Fruit fly (Drosophila melanogaster) whole organism, embryonic: ENCODE results near the gene CG44044.
A peak's percentile ranks its signal among the peaks of the same experiment; 100 is the strongest.

Source experiments
- Ada2b ChIP-seq: fragments of 200-800 bp; sonication (Bioruptor generic); IDR thresholded peaks from 2 replicates; pipeline ENCODE4 v1.3.6; 2022; ENCODE audit warnings: missing biosample characterization, missing genetic modification characterization
- Bgb ChIP-seq: fragments of 200-800 bp; sonication (Bioruptor generic); IDR thresholded peaks from 2 replicates; pipeline ENCODE4 v1.3.6; 2022; ENCODE audit warnings: missing biosample characterization, missing genetic modification characterization; ENCODE audit not compliant: partially characterized antibody
- CG1024 ChIP-seq: fragments of 200-800 bp; sonication (Bioruptor generic); IDR thresholded peaks from 2 replicates; pipeline ENCODE4 v1.3.6; 2022; ENCODE audit warnings: missing biosample characterization, missing genetic modification characterization
- CG12744 ChIP-seq: fragments of 200-800 bp; sonication (Bioruptor generic); optimal IDR thresholded peaks from 2 replicates; lab custom pipeline; 2016; ENCODE audit warnings: missing biosample characterization, missing genetic modification characterization
- CG13287 ChIP-seq: fragments of 200-800 bp; sonication (Bioruptor generic); IDR thresholded peaks from 2 replicates; pipeline ENCODE4 v1.3.6; 2022; ENCODE audit warnings: missing biosample characterization, missing genetic modification characterization; ENCODE audit not compliant: partially characterized antibody
- CG13296 ChIP-seq: fragments of 200-800 bp; sonication (Bioruptor generic); optimal IDR thresholded peaks from 3 replicates; lab custom pipeline; 2018; ENCODE audit warnings: missing biosample characterization, mild to moderate bottlenecking, missing genetic modification characterization
- CG15011 ChIP-seq: fragments of 200-800 bp; sonication (Bioruptor generic); optimal IDR thresholded peaks from 3 replicates; lab custom pipeline; 2018; ENCODE audit warnings: missing biosample characterization, mild to moderate bottlenecking, missing genetic modification characterization
- CG1529 ChIP-seq: fragments of 200-800 bp; sonication (Bioruptor generic); optimal IDR thresholded peaks from 3 replicates; lab custom pipeline; 2018; ENCODE audit warnings: missing biosample characterization, missing genetic modification characterization
- CG15514 ChIP-seq: fragments of 200-800 bp; sonication (Bioruptor generic); optimal IDR thresholded peaks from 3 replicates; lab custom pipeline; 2017; ENCODE audit warnings: missing biosample characterization, missing genetic modification characterization, mild to moderate bottlenecking, moderate library complexity, missing genetic modification reagents
- CG1603 ChIP-seq: fragments of 200-800 bp; sonication (Bioruptor generic); optimal IDR thresholded peaks from 2 replicates; lab custom pipeline; 2019; ENCODE audit warnings: missing biosample characterization, mild to moderate bottlenecking, missing genetic modification characterization, moderate library complexity
- CG2116 ChIP-seq: fragments of 200-800 bp; sonication (Bioruptor generic); optimal IDR thresholded peaks from 3 replicates; lab custom pipeline; 2018; ENCODE audit warnings: missing biosample characterization, mild to moderate bottlenecking, missing genetic modification characterization
- CG2120 ChIP-seq: fragments of 200-800 bp; sonication (Bioruptor generic); optimal IDR thresholded peaks from 3 replicates; lab custom pipeline; 2016; ENCODE audit warnings: missing biosample characterization, missing genetic modification characterization
- CG2199 ChIP-seq: fragments of 200-800 bp; sonication (Bioruptor generic); IDR thresholded peaks from 3 replicates; pipeline ENCODE4 v1.3.6; 2022; ENCODE audit warnings: missing biosample characterization, missing genetic modification characterization
- CG2712 ChIP-seq: fragments of 200-800 bp; optimal IDR thresholded peaks from 3 replicates; lab custom pipeline; 2019; ENCODE audit warnings: missing biosample characterization, mild to moderate bottlenecking, missing genetic modification characterization, moderate library complexity
- CG3065 ChIP-seq: fragments of 200-800 bp; sonication (Bioruptor generic); optimal IDR thresholded peaks from 2 replicates; lab custom pipeline; 2016; ENCODE audit warnings: missing biosample characterization, missing genetic modification characterization
- CG3407 ChIP-seq: fragments of 200-800 bp; sonication (Bioruptor generic); optimal IDR thresholded peaks from 2 replicates; lab custom pipeline; 2018; ENCODE audit warnings: missing biosample characterization, mild to moderate bottlenecking, missing genetic modification characterization
- CG3726 ChIP-seq: fragments of 200-800 bp; sonication (Bioruptor generic); IDR thresholded peaks from 3 replicates; pipeline ENCODE4, ENCODE4 v1.3.6; 2022; ENCODE audit warnings: missing biosample characterization, missing genetic modification characterization
- CG3847 ChIP-seq: fragments of 200-800 bp; sonication (Bioruptor generic); IDR thresholded peaks from 2 replicates; pipeline ENCODE4 v1.3.6; 2022; ENCODE audit warnings: missing biosample characterization, missing genetic modification characterization
- CG4360 ChIP-seq: fragments of 200-800 bp; sonication (Bioruptor generic); IDR thresholded peaks from 2 replicates; pipeline ENCODE4 v1.3.6; 2022; ENCODE audit warnings: missing biosample characterization, missing genetic modification characterization
- CG43689 ChIP-seq: fragments of 200-800 bp; sonication (Bioruptor generic); IDR thresholded peaks from 2 replicates; pipeline ENCODE4 v1.3.6; 2022; ENCODE audit warnings: missing biosample characterization, missing genetic modification characterization
- CG5245 ChIP-seq: fragments of 200-800 bp; sonication (Bioruptor generic); optimal IDR thresholded peaks from 3 replicates; lab custom pipeline; 2016; ENCODE audit warnings: missing biosample characterization, missing genetic modification characterization
- CG7963 ChIP-seq: fragments of 200-800 bp; sonication (Bioruptor generic); IDR thresholded peaks from 3 replicates; pipeline ENCODE4 v1.3.6; 2022; ENCODE audit warnings: missing biosample characterization, missing genetic modification characterization; ENCODE audit not compliant: partially characterized antibody
- CG8290 ChIP-seq, 3 experiments: fragments of 200-800 bp; sonication (Bioruptor generic); optimal IDR thresholded peaks; 2 replicates each; lab custom pipeline; 2016 to 2019; ENCODE audit warnings: missing biosample characterization in 3 of 3, missing genetic modification characterization in 3 of 3, mild to moderate bottlenecking in 2 of 3, moderate library complexity in 1 of 3
- CTCF ChIP-seq: fragments of 200-800 bp; sonication (Bioruptor generic); optimal IDR thresholded peaks from 2 replicates; lab custom pipeline; 2017; ENCODE audit warnings: missing biosample characterization, mild to moderate bottlenecking, missing genetic modification characterization, moderate library complexity
- ERR ChIP-seq: fragments of 200-800 bp; sonication (Bioruptor generic); optimal IDR thresholded peaks from 2 replicates; lab custom pipeline; 2016; ENCODE audit warnings: missing biosample characterization, missing genetic modification characterization
- Ets65A ChIP-seq: fragments of 200-800 bp; sonication (Bioruptor generic); peaks from one replicate; lab custom pipeline; 2016; ENCODE audit warnings: missing biosample characterization, missing genetic modification characterization
- H15 ChIP-seq: fragments of 200-800 bp; sonication (Bioruptor generic); IDR thresholded peaks from 3 replicates; pipeline ENCODE4 v1.3.6; 2022; ENCODE audit warnings: missing biosample characterization, missing genetic modification characterization
- Med ChIP-seq: fragments of 200-800 bp; sonication (Bioruptor generic); peaks from one replicate; lab custom pipeline; 2016; ENCODE audit warnings: missing biosample characterization, missing genetic modification characterization, mild to moderate bottlenecking, inconsistent platforms, moderate library complexity
- Opbp ChIP-seq: fragments of 200-800 bp; sonication (Bioruptor generic); IDR thresholded peaks from 3 replicates; pipeline ENCODE4 v1.3.6; 2022; ENCODE audit warnings: missing biosample characterization, missing genetic modification characterization; ENCODE audit not compliant: partially characterized antibody
- Pdp1 ChIP-seq, 2 experiments: fragments of 200-800 bp; sonication (Bioruptor generic); optimal IDR thresholded peaks; 3 replicates each; lab custom pipeline; 2016; ENCODE audit warnings: missing biosample characterization in 2 of 2, missing genetic modification characterization in 2 of 2, mild to moderate bottlenecking in 1 of 2, moderate library complexity in 1 of 2
- Spps ChIP-seq: fragments of 200-800 bp; sonication (Bioruptor generic); optimal IDR thresholded peaks from 2 replicates; lab custom pipeline; 2018; ENCODE audit warnings: missing biosample characterization, mild to moderate bottlenecking, missing genetic modification characterization
- Sry-δ ChIP-seq: fragments of 200-800 bp; sonication (Bioruptor generic); optimal IDR thresholded peaks from 2 replicates; lab custom pipeline; 2016; ENCODE audit warnings: missing biosample characterization, missing genetic modification characterization
- Vsx1 ChIP-seq: fragments of 200-800 bp; sonication (Bioruptor generic); optimal IDR thresholded peaks from 2 replicates; lab custom pipeline; 2017; ENCODE audit warnings: missing biosample characterization, mild to moderate bottlenecking, missing genetic modification characterization, missing genetic modification reagents
- Xrp1 ChIP-seq: fragments of 200-800 bp; sonication (Bioruptor generic); IDR thresholded peaks from 2 replicates; pipeline ENCODE4 v1.3.6; 2022; ENCODE audit warnings: missing biosample characterization, missing genetic modification characterization
- amos ChIP-seq: fragments of 200-800 bp; sonication (Bioruptor generic); IDR thresholded peaks from 2 replicates; pipeline ENCODE4 v1.3.6; 2022; ENCODE audit warnings: missing biosample characterization, missing genetic modification characterization; ENCODE audit not compliant: partially characterized antibody
- ci ChIP-seq: fragments of 200-800 bp; sonication (Bioruptor generic); IDR thresholded peaks from 3 replicates; pipeline ENCODE4 v1.3.6; 2022; ENCODE audit warnings: missing biosample characterization, missing genetic modification characterization
- dati ChIP-seq: fragments of 200-800 bp; sonication (Bioruptor generic); IDR thresholded peaks from 2 replicates; pipeline ENCODE4 v1.3.6; 2022; ENCODE audit warnings: missing biosample characterization, missing genetic modification characterization
- ken ChIP-seq: fragments of 200-800 bp; sonication (Bioruptor generic); IDR thresholded peaks from 3 replicates; pipeline ENCODE4 v1.3.6; 2022; ENCODE audit warnings: missing biosample characterization, missing genetic modification characterization
- lbe ChIP-seq: fragments of 200-800 bp; sonication (Bioruptor generic); optimal IDR thresholded peaks from 2 replicates; lab custom pipeline; 2016; ENCODE audit warnings: missing biosample characterization, mild to moderate bottlenecking, missing genetic modification characterization
- phol ChIP-seq: fragments of 200-800 bp; sonication (Bioruptor generic); optimal IDR thresholded peaks from 3 replicates; lab custom pipeline; 2018; ENCODE audit warnings: missing biosample characterization, mild to moderate bottlenecking, missing genetic modification characterization, moderate library complexity
- pita ChIP-seq: fragments of 200-800 bp; sonication (Bioruptor generic); optimal IDR thresholded peaks from 2 replicates; lab custom pipeline; 2017; ENCODE audit warnings: missing biosample characterization, mild to moderate bottlenecking, missing genetic modification characterization
- ranshi ChIP-seq: fragments of 200-800 bp; sonication (Bioruptor generic); IDR thresholded peaks from 2 replicates; pipeline ENCODE4 v1.3.6; 2022; ENCODE audit warnings: missing biosample characterization, missing genetic modification characterization
- repo ChIP-seq: fragments of 200-800 bp; sonication (Bioruptor generic); optimal IDR thresholded peaks from 2 replicates; lab custom pipeline; 2016; ENCODE audit warnings: missing biosample characterization, missing genetic modification characterization
- stwl ChIP-seq: fragments of 200-800 bp; sonication (Bioruptor generic); optimal IDR thresholded peaks from 3 replicates; lab custom pipeline; 2018; ENCODE audit warnings: missing biosample characterization, mild to moderate bottlenecking, missing genetic modification characterization, moderate library complexity
- sug ChIP-seq: fragments of 200-800 bp; optimal IDR thresholded peaks from 2 replicates; lab custom pipeline; 2019; ENCODE audit warnings: missing biosample characterization, mild to moderate bottlenecking, missing genetic modification characterization, moderate library complexity
- unc-4 ChIP-seq: fragments of 200-800 bp; sonication (Bioruptor generic); IDR thresholded peaks from 2 replicates; pipeline ENCODE4 v1.3.6; 2022; ENCODE audit warnings: missing biosample characterization, missing genetic modification characterization; ENCODE audit not compliant: partially characterized antibody

The CG44044 gene

dm6 chr3R:16349111-16349655, 27.5 kb downstream of the CG44044 start, which contains the start of the genes CG14879 and Manf (continued):
- TF ChIP-seq ci (GFP tag; lab: Robert Waterston, UW) = peak; percentile 61; the same call in 1 of the 3 replicates
- TF ChIP-seq CG13287 (GFP tag; lab: Robert Waterston, UW) = peak; percentile 77
- peak; percentile 67 for TF ChIP-seq CG2116 (GFP tag; lab: Kevin White, UChicago)

- TF ChIP-seq CG3726 (GFP tag; lab: Robert Waterston, UW) (no peak), CG4360 (peak; percentile 69), dati (GFP tag; lab: Robert Waterston, UW) (no peak), CG2120 (GFP tag; lab: Kevin White, UChicago) (no peak), ken (GFP tag; lab: Robert Waterston, UW) (no peak), Vsx1 (GFP tag; lab: Kevin White, UChicago) (no peak), Xrp1 (GFP tag; lab: Robert Waterston, UW) (no peak), CTCF (GFP tag; lab: Kevin White, UChicago) (peak; percentile 36), Sry-δ (GFP tag; lab: Kevin White, UChicago) (no peak), ERR (GFP tag; lab: Kevin White, UChicago) (no peak), CG3065 (GFP tag; lab: Kevin White, UChicago) (peak; percentile 21), Spps (tag; lab: Kevin White, UChicago) (no peak), CG15011 (no peak), CG43689 (no peak), CG3847 (no peak), Med (GFP tag; lab: Kevin White, UChicago) (peak; percentile 56), CG1603 (tag; lab: Kevin White, UChicago) (no peak), CG3407 (GFP tag; lab: Kevin White, UChicago) (no peak)
- TF ChIP-seq, all 482 proteins: peak for 4
Observed at dm6 chr3R:16350400-16350799, 28.8 kb downstream of the CG44044 start.

dm6 chr3R:16351044-16351443, 29.4 kb downstream of the CG44044 start:
- peak; percentile 9 for TF ChIP-seq CG2120 (GFP tag; lab: Kevin White, UChicago)
- TF ChIP-seq unc-4 (GFP tag; lab: Robert Waterston, UW) = 0 out of 2 replicates have a peak, but pooled peaks have one; percentile 16
- peak; percentile 33 for TF ChIP-seq CG15514 (GFP tag; lab: Kevin White, UChicago)
- peak; percentile 16 for TF ChIP-seq CG1603 (tag; lab: Kevin White, UChicago)
- TF ChIP-seq Ada2b (GFP tag; lab: Robert Waterston, UW) = no peak
- TF ChIP-seq CG5245 (GFP tag; lab: Kevin White, UChicago) = no peak
- no peak for TF ChIP-seq CG1529 (GFP tag; lab: Kevin White, UChicago)
- no peak for TF ChIP-seq CG1024 (GFP tag; lab: Robert Waterston, UW)
- no peak for TF ChIP-seq CG8290 (GFP tag; optimal IDR thresholded peaks at IDR 0.05; lab: Kevin White, UChicago)
- peak in 1 of 2 experiments; percentile 56 for TF ChIP-seq CG8290 (tag; optimal IDR thresholded peaks at IDR 0.05; lab: Kevin White, UChicago)
- no peak for TF ChIP-seq lbe (GFP tag; lab: Kevin White, UChicago)
- TF ChIP-seq pita (GFP tag; lab: Kevin White, UChicago) = peak; percentile 83
- TF ChIP-seq CG2712 (tag; lab: Kevin White, UChicago) = peak; percentile 22
- TF ChIP-seq ranshi (GFP tag; lab: Robert Waterston, UW) = peak; percentile 19; the same call in 1 of the 2 replicates
- 0 out of 3 replicates have a peak, but pooled peaks have one; percentile 13 for TF ChIP-seq CG7963 (GFP tag; lab: Robert Waterston, UW)
- no peak for TF ChIP-seq H15 (GFP tag; lab: Robert Waterston, UW)
- peak; percentile 19; the same call in 1 of the 2 replicates for TF ChIP-seq CG13287 (GFP tag; lab: Robert Waterston, UW)
- TF ChIP-seq sug = peak; percentile 20
- peak; percentile 6 for TF ChIP-seq phol (tag; lab: Kevin White, UChicago)
- peak in 1 of 2 experiments; percentile 58 for TF ChIP-seq Pdp1 (GFP tag; optimal IDR thresholded peaks at IDR 0.05; lab: Kevin White, UChicago)
- TF ChIP-seq CG13296 (GFP tag; lab: Kevin White, UChicago) = no peak
- peak; percentile 70 for TF ChIP-seq amos (GFP tag; lab: Robert Waterston, UW)
- peak; percentile 37 for TF ChIP-seq stwl (tag; lab: Kevin White, UChicago)
- TF ChIP-seq Ets65A (GFP tag; lab: Kevin White, UChicago) = peak; percentile 85
- peak; percentile 58; the same call in 2 of the 3 replicates for TF ChIP-seq Opbp
- peak; percentile 95 for TF ChIP-seq CG2199 (GFP tag; lab: Robert Waterston, UW)
- TF ChIP-seq repo = no peak
- peak; percentile 68 for TF ChIP-seq Med (GFP tag; lab: Kevin White, UChicago)
- peak; percentile 77 for TF ChIP-seq Bgb (GFP tag; lab: Robert Waterston, UW)
- TF ChIP-seq CG12744 (GFP tag; lab: Kevin White, UChicago) = no peak
